Worm (Caenorhabditis elegans): ENCODE results near the gene clec-139.

clec-139 gene

ce11 chrII:4571112-4571511, 50.4 kb downstream of the clec-139 start:
- no peak for TF ChIP-seq egl-27 (tag; optimal IDR thresholded peaks at IDR 0.05)
- TF ChIP-seq nhr-11 (tag; optimal IDR thresholded peaks at IDR 0.05): no peak
- no peak for TF ChIP-seq lir-3 (tag; optimal IDR thresholded peaks at IDR 0.05; ENCODE audit: poor library complexity)
- TF ChIP-seq lin-15B (tag; optimal IDR thresholded peaks at IDR 0.05): no peak
- TF ChIP-seq efl-1 (optimal IDR thresholded peaks at IDR 0.05): no peak
- peak in 1 of 2 experiments; percentile 63 for TF ChIP-seq efl-1 (GFP tag; optimal IDR thresholded peaks at IDR 0.05 in 1 of 2)
- no peak for TF ChIP-seq xbp-1 (tag; optimal IDR thresholded peaks at IDR 0.05)
- no peak for TF ChIP-seq lin-13 (GFP tag; optimal IDR thresholded peaks at IDR 0.05)
- TF ChIP-seq rnt-1 (tag; optimal IDR thresholded peaks at IDR 0.05): peak; percentile 20
- TF ChIP-seq snu-23 (GFP tag; optimal IDR thresholded peaks at IDR 0.05): no peak
- no peak for TF ChIP-seq lsy-2 (tag; optimal IDR thresholded peaks at IDR 0.05)
- TF ChIP-seq ama-1 (optimal IDR thresholded peaks at IDR 0.05): no peak
- TF ChIP-seq lin-14 (GFP tag; optimal IDR thresholded peaks at IDR 0.05): peak; percentile 9
- TF ChIP-seq mef-2 (tag; optimal IDR thresholded peaks at IDR 0.05): no peak
- TF ChIP-seq zag-1 (tag; optimal IDR thresholded peaks at IDR 0.05): no peak
- TF ChIP-seq dpl-1 (GFP tag; optimal IDR thresholded peaks at IDR 0.05): no peak
- TF ChIP-seq nhr-12 (tag; optimal IDR thresholded peaks at IDR 0.05): no peak
- peak; percentile 5 for TF ChIP-seq blmp-1 (tag; optimal IDR thresholded peaks at IDR 0.05)
- TF ChIP-seq elt-3 (tag; optimal IDR thresholded peaks at IDR 0.05): no peak
- TF ChIP-seq grh-1 (GFP tag; IDR thresholded peaks at IDR 0.05): no peak
- no peak for TF ChIP-seq isw-1 (GFP tag; IDR thresholded peaks at IDR 0.05)

Measured in whole organism, L1 larva.